Worm (Caenorhabditis elegans) whole organism, young adult: ENCODE results near the gene Y44A6D.1.

Source experiments
- C17E4.6 ChIP-seq: fragments of 200-800 bp; sonication (Bioruptor generic); IDR thresholded peaks from 2 replicates; pipeline ENCODE4 v1.3.6; 2022; ENCODE audit warnings: missing genetic modification reagents, missing genetic modification characterization, missing compliant biosample characterization
- D2030.7 ChIP-seq: fragments of 200-800 bp; sonication (Bioruptor generic); IDR thresholded peaks from 2 replicates; pipeline ENCODE4 v1.3.6; 2022; ENCODE audit warnings: missing genetic modification reagents, missing genetic modification characterization, missing compliant biosample characterization
- F22D6.2 ChIP-seq: sonication (generic microtip); optimal IDR thresholded peaks from 2 replicates; lab custom pipeline; 2016; ENCODE audit warnings: mild to moderate bottlenecking, missing genetic modification characterization, missing compliant biosample characterization
- F57C9.4 ChIP-seq: sonication (generic microtip); optimal IDR thresholded peaks from 2 replicates; lab custom pipeline; 2017; ENCODE audit warnings: mild to moderate bottlenecking, missing genetic modification characterization, missing compliant biosample characterization
- Y95B8A.8 ChIP-seq: fragments of 200-800 bp; sonication (Bioruptor generic); IDR thresholded peaks from 2 replicates; pipeline ENCODE4 v1.3.6; 2022; ENCODE audit warnings: missing genetic modification reagents, missing genetic modification characterization, missing compliant biosample characterization
- ama-1 ChIP-seq, 3 experiments: fragments of 150-350 bp in 1 of 3; sonication (generic microtip) in 2 of 3; optimal IDR thresholded peaks; 2 replicates each; lab custom pipeline; 2014 to 2018; ENCODE audit warnings: missing biosample characterization in 2 of 3, missing genetic modification characterization in 2 of 3, missing genetic modification reagents in 2 of 3
- die-1 ChIP-seq: sonication (generic microtip); optimal IDR thresholded peaks from 2 replicates; lab custom pipeline; 2016; ENCODE audit warnings: missing genotype, mild to moderate bottlenecking, missing genetic modification characterization, missing compliant biosample characterization
- dox-1 ChIP-seq: fragments of 200-800 bp; sonication (Bioruptor generic); IDR thresholded peaks from 2 replicates; pipeline ENCODE4 v1.3.6; 2022; ENCODE audit warnings: missing genetic modification reagents, missing genetic modification characterization, missing compliant biosample characterization
- hmg-1.2 ChIP-seq: fragments of 200-800 bp; sonication (Bioruptor generic); IDR thresholded peaks from 2 replicates; pipeline ENCODE4 v1.3.6; 2022; ENCODE audit warnings: missing genetic modification reagents, missing genetic modification characterization, missing compliant biosample characterization
- let-526 ChIP-seq: fragments of 200-800 bp; sonication (Bioruptor generic); IDR thresholded peaks from 2 replicates; pipeline ENCODE4 v1.3.6; 2022; ENCODE audit warnings: missing genetic modification reagents, missing genetic modification characterization, missing compliant biosample characterization
- lin-40 ChIP-seq: sonication (generic microtip); optimal IDR thresholded peaks from 2 replicates; lab custom pipeline; 2016; ENCODE audit warnings: missing genetic modification characterization, mild to moderate bottlenecking, missing compliant biosample characterization, missing genotype, missing genetic modification reagents
- lir-1 ChIP-seq: fragments of 200-800 bp; sonication (Bioruptor generic); conservative IDR thresholded peaks from 2 replicates; pipeline ENCODE4 v1.3.6; 2022; ENCODE audit warnings: missing genetic modification reagents, missing genetic modification characterization, missing compliant biosample characterization
- madf-10 ChIP-seq: sonication (generic microtip); optimal IDR thresholded peaks from 2 replicates; lab custom pipeline; 2016; ENCODE audit warnings: mild to moderate bottlenecking, missing genetic modification characterization, missing compliant biosample characterization
- madf-6 ChIP-seq: fragments of 200-800 bp; sonication (Bioruptor generic); IDR thresholded peaks from 2 replicates; pipeline ENCODE4 v1.3.6; 2022; ENCODE audit warnings: missing genetic modification reagents, missing genetic modification characterization, missing compliant biosample characterization
- mcd-1 ChIP-seq: fragments of 200-800 bp; sonication (Bioruptor generic); IDR thresholded peaks from 2 replicates; pipeline ENCODE4 v1.3.6; 2022; ENCODE audit warnings: missing genetic modification reagents, missing genetic modification characterization, missing compliant biosample characterization
- nfya-1 ChIP-seq: sonication (generic microtip); optimal IDR thresholded peaks from 2 replicates; lab custom pipeline; 2017; ENCODE audit warnings: antibody characterized with exemption, missing compliant biosample characterization, missing genetic modification characterization, borderline replicate concordance; ENCODE audit not compliant: insufficient read depth
- pha-4 ChIP-seq: fragments of 150-350 bp; sonication (generic microtip); optimal IDR thresholded peaks from 2 replicates; lab custom pipeline; 2014; ENCODE audit warnings: missing biosample characterization, missing genetic modification reagents, missing genetic modification characterization
- rcor-1 ChIP-seq: fragments of 200-800 bp; sonication (Bioruptor generic); IDR thresholded peaks from 2 replicates; pipeline ENCODE4 v1.3.6; 2022; ENCODE audit warnings: missing genetic modification reagents, missing genetic modification characterization, missing compliant biosample characterization
- repo-1 ChIP-seq: sonication (generic microtip); optimal IDR thresholded peaks from 2 replicates; lab custom pipeline; 2017; ENCODE audit warnings: mild to moderate bottlenecking, missing genetic modification characterization, missing compliant biosample characterization
- snpc-1.1 ChIP-seq: sonication (generic microtip); optimal IDR thresholded peaks from 2 replicates; lab custom pipeline; 2017; ENCODE audit warnings: missing genetic modification characterization, mild to moderate bottlenecking, missing compliant biosample characterization, antibody characterized with exemption, moderate library complexity, missing genotype, missing genetic modification reagents; ENCODE audit not compliant: insufficient read depth
- snpc-4 ChIP-seq, 5 experiments: fragments of 150-350 bp in 1 of 5; sonication (generic microtip) in 4 of 5; optimal IDR thresholded peaks; 2 replicates each; lab custom pipeline; 2014 to 2018; ENCODE audit warnings: missing genetic modification characterization in 5 of 5, missing biosample characterization in 3 of 5, antibody characterized with exemption in 2 of 5, mild to moderate bottlenecking in 2 of 5, missing compliant biosample characterization in 2 of 5, missing genotype in 2 of 5, moderate library complexity in 2 of 5, missing genetic modification reagents in 1 of 5
- tbp1 ChIP-seq: fragments of 200-800 bp; sonication (Bioruptor generic); optimal IDR thresholded peaks from 2 replicates; lab custom pipeline; 2018; ENCODE audit warnings: mild to moderate bottlenecking, missing genetic modification characterization, missing compliant biosample characterization
- zfh-2 ChIP-seq: fragments of 200-800 bp; sonication (Bioruptor generic); conservative IDR thresholded peaks from 2 replicates; pipeline ENCODE4 v1.3.6; 2022; ENCODE audit warnings: missing genetic modification reagents, missing genetic modification characterization, missing compliant biosample characterization
- zim-3 ChIP-seq: sonication (generic microtip); optimal IDR thresholded peaks from 2 replicates; lab custom pipeline; 2017; ENCODE audit warnings: mild to moderate bottlenecking, missing genetic modification characterization, moderate library complexity, missing compliant biosample characterization
- ztf-28 ChIP-seq: fragments of 200-800 bp; sonication (Bioruptor generic); IDR thresholded peaks from 2 replicates; pipeline ENCODE4 v1.3.6; 2022; ENCODE audit warnings: missing genetic modification reagents, missing genetic modification characterization, missing compliant biosample characterization
- ztf-3 ChIP-seq: fragments of 200-800 bp; sonication (Bioruptor generic); optimal IDR thresholded peaks from 2 replicates; lab custom pipeline; 2018; ENCODE audit warnings: mild to moderate bottlenecking, missing genetic modification characterization, missing compliant biosample characterization

Gene Y44A6D.1

ce11 chrV:20814424-20814823 lies 24.6 kb upstream of the Y44A6D.1 start, which contains the start of gene Y44A6D.7:
Gene Y44A6D.7 (plus strand): TSS chrV:20814724.
- no peak for TF ChIP-seq C17E4.6 (GFP tag; lab: Robert Waterston, UW)
- no peak for TF ChIP-seq repo-1

- TF ChIP-seq F57C9.4, result no peak
These were observed 23.8 kb upstream of the Y44A6D.1 start for ce11 chrV:20813646-20814045.

ce11 chrV:20807038-20807437 lies 17.2 kb upstream of the Y44A6D.1 start, which contains the start of gene Y44A6D.6:
Gene Y44A6D.6 (plus strand): TSS chrV:20807338.
- TF ChIP-seq ztf-3 (GFP tag; lab: Kevin White, UChicago) (no peak), lin-40 (tag; lab: Kevin White, UChicago) (no peak), zim-3 (tag; lab: Kevin White, UChicago) (no peak), die-1 (no peak), let-526 (GFP tag; lab: Robert Waterston, UW) (no peak), lir-1 (GFP tag; lab: Robert Waterston, UW) (no peak), pha-4 (tag; lab: Kevin White, UChicago) (no peak)

DNA sequence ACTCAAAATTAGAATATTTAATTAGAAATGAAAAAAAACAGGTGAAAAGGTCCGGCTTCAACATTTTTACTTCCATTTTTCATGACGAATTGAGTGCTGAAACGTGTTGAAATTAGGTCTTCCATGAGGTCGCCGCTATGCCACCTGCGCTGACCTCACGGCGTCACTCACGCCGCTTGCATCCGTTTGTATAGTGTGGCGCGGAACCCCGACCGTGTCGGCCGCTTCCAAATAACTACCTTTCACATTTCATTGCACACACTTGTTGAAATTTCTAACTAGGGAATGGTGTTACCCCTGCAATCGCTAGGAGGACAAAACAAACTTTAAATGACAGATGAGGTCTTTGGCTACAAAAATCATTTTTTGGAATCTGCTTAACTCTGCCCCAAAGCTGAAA lies 13.6 kb upstream of the Y44A6D.1 start:
- peak; percentile 43 for TF ChIP-seq tbp1 (GFP tag; lab: Kevin White, UChicago)
- peak; percentile 81 for TF ChIP-seq snpc-1.1 (tag; lab: Kevin White, UChicago)
- TF ChIP-seq D2030.7, result 0 out of 2 replicates have a peak, but pooled peaks have one; percentile 39
- 0 out of 2 replicates have a peak, but pooled peaks have one; percentile 52 for TF ChIP-seq ztf-28 (GFP tag; lab: Robert Waterston, UW)
- TF ChIP-seq hmg-1.2 (GFP tag; lab: Robert Waterston, UW), result peak; percentile 78
- peak; percentile 65 for TF ChIP-seq snpc-4 (GFP tag; optimal IDR thresholded peaks at IDR 0.05; lab: Kevin White, UChicago)
- TF ChIP-seq snpc-4 (tag; optimal IDR thresholded peaks at IDR 0.05; lab: Kevin White, UChicago), result peak; percentile 76 to 96 (median 89)

DNA sequence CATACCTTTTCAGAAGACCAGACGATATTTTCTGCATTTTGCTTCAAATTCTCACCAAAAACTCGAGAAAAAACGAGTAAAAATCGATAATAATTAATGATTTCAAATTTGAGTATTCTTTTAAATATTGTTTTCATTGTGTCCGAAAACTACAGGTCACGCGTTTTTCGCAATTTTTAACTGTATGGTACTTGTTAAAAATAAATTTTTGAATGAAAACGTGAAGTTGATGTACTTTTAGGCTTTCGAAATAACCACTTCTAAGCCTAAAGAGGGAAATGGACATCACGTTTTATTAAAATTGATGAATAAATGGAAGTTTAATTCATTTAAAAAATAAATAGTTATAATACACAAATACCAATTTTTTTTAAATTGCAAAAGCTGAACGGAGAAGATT lies 13.1 kb upstream of the Y44A6D.1 start, which contains the start of gene Y44A6D.5:
Gene Y44A6D.5 (minus strand): TSS at position 101 of the 400 bp plus-strand sequence.
- TF ChIP-seq Y95B8A.8 (GFP tag; lab: Robert Waterston, UW) (no peak), rcor-1 (GFP tag; lab: Robert Waterston, UW) (no peak), mcd-1 (no peak)
- TF ChIP-seq, all 124 proteins: peak for 0

- TF ChIP-seq nfya-1 (tag; lab: Kevin White, UChicago), result no peak
- TF ChIP-seq F22D6.2 (tag; lab: Kevin White, UChicago), result no peak
- no peak for TF ChIP-seq madf-6 (GFP tag; lab: Robert Waterston, UW)
- no peak for TF ChIP-seq ama-1 (optimal IDR thresholded peaks at IDR 0.05; lab: Kevin White, UChicago)
- no peak for TF ChIP-seq ama-1 (GFP tag; optimal IDR thresholded peaks at IDR 0.05; lab: Kevin White, UChicago)
- TF ChIP-seq madf-10 (tag; lab: Kevin White, UChicago), result no peak
- TF ChIP-seq, all 124 proteins: peak for 0
These were observed 8.1 kb upstream of the Y44A6D.1 start, which contains the start of gene sdf-9 for ce11 chrV:20797918-20798317. Gene sdf-9 (plus strand): TSS chrV:20798218.

ce11 chrV:20795374-20795773 lies 5.5 kb upstream of the Y44A6D.1 start:
- TF ChIP-seq zfh-2 (GFP tag; lab: Robert Waterston, UW), result 0 out of 2 replicates have a peak, but pooled peaks have one; percentile 13
- 0 out of 2 replicates have a peak, but pooled peaks have one; percentile 15 for TF ChIP-seq dox-1 (GFP tag; lab: Robert Waterston, UW)
